Worm (Caenorhabditis elegans): Measurements from ENCODE around the gene Y57E12AR.1.

- no peak for TF ChIP-seq him-1 (tag; optimal IDR thresholded peaks at IDR 0.05)
- no peak for TF ChIP-seq W03F9.2 (tag; optimal IDR thresholded peaks at IDR 0.05)
- no peak for TF ChIP-seq dao-5 (tag; optimal IDR thresholded peaks at IDR 0.05)
These were observed 38.1 kb downstream of the Y57E12AR.1 start, which contains the start of gene F20A1.6 for ce11 chrV:7027055-7027454.
